Worm (Caenorhabditis elegans): ENCODE results near the gene Y43F8B.15.

Gene Y43F8B.15

DNA sequence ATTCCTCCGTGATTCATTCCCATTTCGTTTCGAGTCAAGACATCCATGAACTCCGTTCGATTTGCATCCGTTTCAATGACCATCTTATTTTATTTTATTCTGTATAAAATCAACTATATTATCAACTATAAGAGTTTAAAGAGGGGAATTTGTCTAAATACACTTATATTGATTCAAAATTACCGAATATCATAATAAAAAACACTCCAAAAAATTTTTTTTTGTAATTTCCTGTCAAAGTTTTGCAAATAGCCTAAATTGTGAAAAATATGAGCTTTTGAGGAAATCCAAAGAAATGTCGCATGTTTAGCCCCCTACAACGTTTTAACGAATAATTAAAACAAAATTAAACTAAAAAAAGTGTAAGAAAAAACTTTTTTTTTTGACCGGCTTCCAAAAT is at the start of gene Y43F8B.15:
TSS of gene Y43F8B.15 (minus strand) at position 101 of the 400 bp plus-strand sequence.
- TF ChIP-seq nhr-129 (tag; optimal IDR thresholded peaks at IDR 0.05) (no peak), ZK546.5 (tag; optimal IDR thresholded peaks at IDR 0.05) (no peak), ztf-4 (tag; optimal IDR thresholded peaks at IDR 0.05) (no peak), nhr-12 (tag; optimal IDR thresholded peaks at IDR 0.05) (no peak), alr-1 (tag; optimal IDR thresholded peaks at IDR 0.05) (no peak), ztf-1 (GFP tag; conservative IDR thresholded peaks at IDR 0.05) (no peak), crh-2 (tag; optimal IDR thresholded peaks at IDR 0.05) (no peak), C34F6.9 (tag; optimal IDR thresholded peaks at IDR 0.05) (no peak), lin-39 (tag; optimal IDR thresholded peaks at IDR 0.05) (no peak), Y55F3AM.14 (GFP tag; optimal IDR thresholded peaks at IDR 0.05) (no peak), nhr-10 (tag; optimal IDR thresholded peaks at IDR 0.05) (no peak)

DNA sequence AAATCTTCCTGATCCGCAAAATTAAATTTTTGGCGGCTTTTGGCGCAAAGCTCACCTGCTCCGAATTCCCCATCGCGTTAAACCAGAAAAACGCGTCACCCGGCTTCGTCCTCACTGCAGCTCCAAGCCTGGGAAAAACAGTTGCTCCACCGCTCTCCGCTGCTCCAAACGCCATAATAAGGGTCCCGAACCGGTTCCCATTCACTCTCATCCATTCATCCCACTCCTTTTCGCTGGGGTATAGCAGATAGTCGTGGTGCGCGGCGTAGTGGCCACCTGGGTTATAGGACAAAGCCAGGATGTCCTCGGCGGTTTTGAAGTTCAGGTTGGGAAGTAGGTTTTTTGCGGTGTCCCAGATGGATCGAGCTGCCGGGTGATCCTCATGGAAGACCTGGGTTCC is 49.0 kb upstream of the Y43F8B.15 start:
- no peak for TF ChIP-seq elt-3 (tag; optimal IDR thresholded peaks at IDR 0.05)
- no peak for TF ChIP-seq nhr-6 (tag; optimal IDR thresholded peaks at IDR 0.05)
- no peak for TF ChIP-seq nhr-237 (tag; optimal IDR thresholded peaks at IDR 0.05)
- no peak for TF ChIP-seq unc-39 (tag; optimal IDR thresholded peaks at IDR 0.05)
- TF ChIP-seq gmeb-1 (tag; optimal IDR thresholded peaks at IDR 0.05), result no peak
- TF ChIP-seq lsy-2 (tag; optimal IDR thresholded peaks at IDR 0.05), result no peak
- no peak for TF ChIP-seq elt-1 (tag; optimal IDR thresholded peaks at IDR 0.05)
- TF ChIP-seq crh-2 (tag; optimal IDR thresholded peaks at IDR 0.05), result no peak
- no peak for TF ChIP-seq dmd-4 (tag; optimal IDR thresholded peaks at IDR 0.05)
- no peak for TF ChIP-seq egl-27 (tag; optimal IDR thresholded peaks at IDR 0.05)
- no peak for TF ChIP-seq mab-5 (tag; optimal IDR thresholded peaks at IDR 0.05)
- no peak for TF ChIP-seq sma-3 (GFP tag; optimal IDR thresholded peaks at IDR 0.05)
- TF ChIP-seq ztf-11 (tag; optimal IDR thresholded peaks at IDR 0.05), result no peak
- no peak for TF ChIP-seq R02D3.7 (tag; optimal IDR thresholded peaks at IDR 0.05)
- no peak for TF ChIP-seq alr-1 (tag; optimal IDR thresholded peaks at IDR 0.05)
- TF ChIP-seq nhr-10 (tag; optimal IDR thresholded peaks at IDR 0.05), result no peak
- TF ChIP-seq unc-55 (GFP tag; optimal IDR thresholded peaks at IDR 0.05), result no peak
- no peak for TF ChIP-seq blmp-1 (tag; optimal IDR thresholded peaks at IDR 0.05; ENCODE audit: insufficient read depth)

DNA sequence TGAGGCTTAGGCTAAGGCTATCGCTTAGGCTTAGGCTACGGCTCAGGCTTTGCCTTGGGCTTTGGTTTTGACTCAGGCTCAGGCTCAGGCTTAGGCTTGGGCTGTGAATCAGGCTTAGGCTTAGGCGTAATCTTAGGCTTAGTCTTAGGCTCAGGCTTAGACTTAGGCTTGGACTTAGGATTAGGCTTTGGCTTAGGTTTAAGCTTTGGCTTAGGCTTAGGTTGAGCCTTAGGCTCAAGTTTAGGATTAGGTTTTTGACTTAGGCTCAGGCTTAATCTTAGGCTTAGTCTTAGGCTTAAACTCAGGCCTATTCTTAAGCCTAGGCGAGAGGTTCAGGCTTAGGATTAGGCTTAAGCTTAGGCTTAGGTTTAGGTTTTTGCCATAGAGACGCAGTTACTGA is 48.4 kb upstream of the Y43F8B.15 start:
- TF ChIP-seq nhr-10 (tag; optimal IDR thresholded peaks at IDR 0.05) (no peak), elt-3 (tag; optimal IDR thresholded peaks at IDR 0.05) (no peak), aly-2 (tag; optimal IDR thresholded peaks at IDR 0.05) (no peak), gmeb-1 (tag; optimal IDR thresholded peaks at IDR 0.05) (no peak), ztf-1 (GFP tag; conservative IDR thresholded peaks at IDR 0.05) (no peak), unc-62 (GFP tag; optimal IDR thresholded peaks at IDR 0.05) (no peak), nhr-237 (tag; optimal IDR thresholded peaks at IDR 0.05) (no peak), ztf-11 (tag; optimal IDR thresholded peaks at IDR 0.05) (no peak)

DNA sequence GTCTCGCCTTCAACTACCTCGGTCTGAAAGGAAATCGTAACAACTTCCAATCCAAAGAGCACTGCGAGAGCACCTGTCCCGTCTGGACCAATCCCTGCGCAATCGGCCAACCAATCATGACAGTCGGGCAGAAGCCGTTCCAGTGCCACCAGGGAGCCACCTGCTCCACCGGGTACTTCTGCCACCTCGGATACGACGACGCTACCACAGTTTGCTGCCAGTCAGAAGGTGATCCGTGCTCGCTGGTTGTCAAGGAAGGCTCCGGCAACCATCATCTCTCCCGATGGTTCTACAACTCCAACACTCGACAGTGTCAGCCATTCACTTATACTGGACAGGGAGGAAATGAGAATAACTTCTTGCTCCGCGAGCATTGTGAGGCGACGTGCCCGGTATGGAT is 47.1 kb upstream of the Y43F8B.15 start:
- TF ChIP-seq nhr-77 (tag; optimal IDR thresholded peaks at IDR 0.05) (no peak), nhr-12 (tag; optimal IDR thresholded peaks at IDR 0.05) (no peak), nhr-129 (tag; optimal IDR thresholded peaks at IDR 0.05) (no peak), C34F6.9 (tag; optimal IDR thresholded peaks at IDR 0.05) (no peak), ceh-82 (tag; optimal IDR thresholded peaks at IDR 0.05) (no peak), elt-1 (tag; optimal IDR thresholded peaks at IDR 0.05) (no peak), elt-3 (tag; optimal IDR thresholded peaks at IDR 0.05) (no peak), sma-3 (GFP tag; optimal IDR thresholded peaks at IDR 0.05) (no peak), sem-4 (tag; optimal IDR thresholded peaks at IDR 0.05) (no peak), gmeb-1 (tag; optimal IDR thresholded peaks at IDR 0.05) (no peak), unc-39 (tag; optimal IDR thresholded peaks at IDR 0.05) (no peak), mab-5 (tag; optimal IDR thresholded peaks at IDR 0.05) (no peak), crh-2 (tag; optimal IDR thresholded peaks at IDR 0.05) (no peak), nhr-11 (tag; optimal IDR thresholded peaks at IDR 0.05) (no peak)

DNA sequence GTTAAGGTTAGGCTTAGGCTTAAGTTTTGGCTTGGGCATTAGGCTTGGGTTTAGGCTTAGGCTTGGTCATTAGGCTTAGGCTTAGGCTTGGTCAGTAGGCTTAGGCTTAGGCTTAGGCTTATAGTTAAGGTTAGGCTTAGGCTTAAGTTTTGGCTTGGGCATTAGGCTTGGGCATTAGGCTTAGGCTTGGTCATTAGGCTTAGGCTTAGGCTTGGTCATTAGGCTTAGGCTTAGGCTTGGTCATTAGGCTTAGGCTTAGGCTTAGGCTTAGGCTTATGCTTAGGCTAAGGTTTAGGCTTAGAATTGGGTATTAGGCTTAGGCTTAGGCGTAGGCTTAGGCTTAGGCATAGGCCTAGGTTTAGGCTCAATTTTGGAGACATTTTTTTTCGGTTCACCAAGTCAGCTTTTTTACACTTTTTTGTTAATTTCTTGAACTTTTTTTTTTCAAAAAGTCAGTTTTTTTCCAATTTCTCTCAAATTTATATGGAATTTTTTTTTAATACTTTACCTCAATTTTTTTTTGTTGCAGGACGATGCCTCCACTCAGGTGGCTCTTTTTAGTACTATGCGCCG is 40.7 kb upstream of the Y43F8B.15 start, which contains the start of gene Y43F8B.3:
TSS of gene Y43F8B.3 (plus strand) at position 523 of the 573 bp plus-strand sequence.
- TF ChIP-seq peb-1 (tag; optimal IDR thresholded peaks at IDR 0.05) (no peak), nhr-129 (tag; optimal IDR thresholded peaks at IDR 0.05) (no peak), nhr-25 (tag; optimal IDR thresholded peaks at IDR 0.05) (no peak), fos-1 (tag; optimal IDR thresholded peaks at IDR 0.05) (no peak), egl-27 (tag; optimal IDR thresholded peaks at IDR 0.05) (no peak), nhr-11 (tag; optimal IDR thresholded peaks at IDR 0.05) (no peak), zag-1 (tag; optimal IDR thresholded peaks at IDR 0.05) (no peak), nhr-237 (tag; optimal IDR thresholded peaks at IDR 0.05) (no peak), unc-55 (GFP tag; optimal IDR thresholded peaks at IDR 0.05) (no peak), sma-3 (GFP tag; optimal IDR thresholded peaks at IDR 0.05) (no peak), elt-3 (tag; optimal IDR thresholded peaks at IDR 0.05) (no peak), ztf-11 (tag; optimal IDR thresholded peaks at IDR 0.05) (no peak), blmp-1 (tag; optimal IDR thresholded peaks at IDR 0.05; ENCODE audit: insufficient read depth) (no peak), snpc-4 (tag; optimal IDR thresholded peaks at IDR 0.05) (no peak), lin-13 (GFP tag; optimal IDR thresholded peaks at IDR 0.05) (no peak), Y55F3AM.14 (GFP tag; optimal IDR thresholded peaks at IDR 0.05) (no peak), sem-4 (tag; optimal IDR thresholded peaks at IDR 0.05) (no peak), elt-1 (tag; optimal IDR thresholded peaks at IDR 0.05) (no peak), lin-11 (tag; optimal IDR thresholded peaks at IDR 0.05) (no peak)

Measured in whole organism, L2 larva.